Worm (Caenorhabditis elegans) whole organism, L4 larva: Measurements from ENCODE around the gene F26G1.9.

Experiments used
- F10B5.3 ChIP-seq: sonication (generic microtip); optimal IDR thresholded peaks from 2 replicates; lab custom pipeline; 2016; ENCODE audit warnings: mild to moderate bottlenecking, missing genetic modification characterization, missing compliant biosample characterization
- F49E8.2 ChIP-seq: sonication (generic microtip); optimal IDR thresholded peaks from 2 replicates; lab custom pipeline; 2016; ENCODE audit warnings: missing compliant biosample characterization, mild to moderate bottlenecking, missing genetic modification characterization, borderline replicate concordance
- fkh-10 ChIP-seq: fragments of 150-350 bp; optimal IDR thresholded peaks from 2 replicates; lab custom pipeline; 2014; ENCODE audit warnings: missing biosample characterization, missing genetic modification reagents, missing genetic modification characterization
- hlh-30 ChIP-seq: sonication (generic microtip); optimal IDR thresholded peaks from 2 replicates; lab custom pipeline; 2017; ENCODE audit warnings: antibody characterized with exemption, mild to moderate bottlenecking, missing genetic modification characterization, missing compliant biosample characterization; ENCODE audit not compliant: insufficient read depth
- nhr-6 ChIP-seq: fragments of 150-350 bp; optimal IDR thresholded peaks from 2 replicates; lab custom pipeline; 2014; ENCODE audit warnings: missing biosample characterization, missing genetic modification characterization
- skn-1 ChIP-seq: fragments of 150-350 bp; optimal IDR thresholded peaks from 2 replicates; lab custom pipeline; 2014; ENCODE audit warnings: missing biosample characterization, missing genetic modification characterization
- unc-130 ChIP-seq: sonication (generic microtip); optimal IDR thresholded peaks from 2 replicates; lab custom pipeline; 2016; ENCODE audit warnings: missing genetic modification reagents, missing genetic modification characterization, missing compliant biosample characterization
- zfp-2 ChIP-seq: sonication (generic microtip); optimal IDR thresholded peaks from 2 replicates; lab custom pipeline; 2016; ENCODE audit warnings: mild to moderate bottlenecking, missing genetic modification characterization, missing compliant biosample characterization
- ztf-11 ChIP-seq: fragments of 150-350 bp; optimal IDR thresholded peaks from 2 replicates; lab custom pipeline; 2014; ENCODE audit warnings: missing biosample characterization, missing genetic modification characterization

DNA sequence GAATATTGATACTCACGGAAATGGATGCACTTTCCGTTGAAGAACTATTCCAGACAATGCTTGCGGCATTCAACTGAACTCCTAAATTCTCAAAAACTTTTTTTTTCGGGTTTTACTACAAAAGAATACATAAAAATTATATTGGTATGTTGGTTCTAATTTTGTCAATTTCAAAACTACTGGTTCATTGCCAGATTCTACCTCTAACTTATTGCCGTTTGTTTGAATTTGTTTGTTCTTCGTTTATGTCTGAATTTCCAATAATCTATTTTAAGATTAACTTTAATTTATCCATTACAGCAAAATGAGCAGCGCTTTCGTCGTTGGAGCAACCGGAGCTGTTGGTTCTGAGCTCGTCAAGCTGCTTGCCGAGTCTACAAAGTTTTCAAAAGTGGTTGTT lies 23.3 kb upstream of the F26G1.9 start, which contains the start of gene C33F10.14:
- TF ChIP-seq nhr-6 (tag; lab: Kevin White, UChicago), result no peak
- no peak for TF ChIP-seq skn-1 (tag; lab: Kevin White, UChicago)
- TF ChIP-seq fkh-10 (GFP tag; lab: Kevin White, UChicago), result no peak
- TF ChIP-seq unc-130 (GFP tag; lab: Kevin White, UChicago), result no peak
- no peak for TF ChIP-seq F10B5.3
- no peak for TF ChIP-seq F49E8.2 (tag; lab: Kevin White, UChicago)
- no peak for TF ChIP-seq hlh-30
- TF ChIP-seq zfp-2, result no peak
- no peak for TF ChIP-seq ztf-11 (tag; lab: Kevin White, UChicago)
